Worm (Caenorhabditis elegans) whole organism, L4/young adult: ENCODE results near the gene twk-31.

Experiments
- W03F9.2 ChIP-seq: fragments of 150-350 bp; optimal IDR thresholded peaks from 2 replicates; lab custom pipeline; 2014; ENCODE audit warnings: missing biosample characterization, missing genetic modification characterization
- dao-5 ChIP-seq: sonication (generic microtip); optimal IDR thresholded peaks from 2 replicates; lab custom pipeline; 2016; ENCODE audit warnings: missing genotype, missing genetic modification characterization, moderate library complexity, missing compliant biosample characterization
- him-1 ChIP-seq: sonication (generic microtip); optimal IDR thresholded peaks from 2 replicates; lab custom pipeline; 2016; ENCODE audit warnings: missing genotype, missing genetic modification reagents, missing genetic modification characterization, missing compliant biosample characterization

The twk-31 gene

ce11 chrIII:11471336-11471735 lies 60.9 kb downstream of the twk-31 start:
- no peak for TF ChIP-seq W03F9.2 (tag; lab: Kevin White, UChicago)
- no peak for TF ChIP-seq him-1 (tag; lab: Kevin White, UChicago)
- no peak for TF ChIP-seq dao-5 (tag; lab: Kevin White, UChicago)

DNA sequence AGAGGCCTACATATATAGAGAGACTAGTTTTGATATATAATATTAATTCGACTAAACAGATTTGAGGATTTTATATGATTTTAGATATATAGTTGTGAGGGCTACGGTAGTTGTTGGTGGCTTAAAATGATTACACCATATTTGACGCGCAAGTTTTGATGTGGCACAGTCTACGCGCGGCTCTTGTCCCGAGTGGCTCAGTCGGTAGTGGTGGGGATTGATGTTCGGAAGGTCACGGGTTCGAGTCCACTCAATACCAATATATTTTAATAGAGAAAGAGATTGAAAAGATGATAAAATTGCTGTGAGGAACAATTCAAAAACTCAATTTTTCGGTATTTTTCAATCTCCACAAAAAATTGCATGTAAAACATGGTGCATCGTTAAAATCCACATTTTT lies 62.4 kb downstream of the twk-31 start:
- TF ChIP-seq W03F9.2 (tag; lab: Kevin White, UChicago) (no peak), dao-5 (tag; lab: Kevin White, UChicago) (no peak), him-1 (tag; lab: Kevin White, UChicago) (no peak)
